Worm (Caenorhabditis elegans): Measurements from ENCODE around the gene prp-40.

The prp-40 gene

DNA sequence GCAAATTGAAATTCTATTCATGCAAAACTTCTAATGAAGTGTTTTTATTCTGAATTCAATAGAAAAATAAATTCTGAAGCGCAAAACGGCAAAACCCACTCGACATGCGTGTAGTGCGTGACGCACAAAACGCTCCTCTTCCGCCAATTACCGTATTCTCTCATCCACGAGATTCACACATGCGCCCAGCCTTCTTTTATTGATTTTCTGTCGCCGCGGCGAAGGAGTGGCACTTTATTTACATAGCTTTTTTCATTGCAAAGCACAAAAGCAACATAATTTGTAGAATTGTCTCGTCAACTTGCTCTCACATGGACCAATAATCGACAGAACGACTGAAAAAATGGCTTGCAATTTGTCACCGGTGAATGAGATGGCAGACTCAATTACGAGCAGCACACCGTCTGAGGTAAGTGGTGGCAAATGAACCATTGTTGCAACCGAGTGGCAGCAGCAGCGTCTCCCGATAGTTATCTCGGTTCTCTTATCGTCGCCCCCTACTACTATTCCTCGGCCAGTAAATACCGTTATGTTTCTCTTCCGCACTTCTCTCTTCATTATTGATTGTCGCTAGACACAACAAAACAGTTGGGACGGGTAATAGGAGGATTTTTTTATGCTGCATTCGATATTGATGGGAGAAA, 24.3 kb downstream of the prp-40 start, which contains the start of gene unc-16 (continued):
- TF ChIP-seq hmg-1.1 (GFP tag; IDR thresholded peaks at IDR 0.05) (peak; percentile 93), tag-97 (GFP tag; IDR thresholded peaks at IDR 0.05) (no peak), nhr-41 (GFP tag; IDR thresholded peaks at IDR 0.05) (no peak), zfp-3 (GFP tag; conservative IDR thresholded peaks at IDR 0.05) (no peak), mes-2 (tag; optimal IDR thresholded peaks at IDR 0.05; ENCODE audit: poor library complexity, severe bottlenecking) (peak; percentile 81), nhr-6 (tag; optimal IDR thresholded peaks at IDR 0.05) (peak; percentile 70), madf-9 (GFP tag; conservative IDR thresholded peaks at IDR 0.05) (0 out of 2 replicates have a peak, but pooled peaks have one; percentile 21), ceh-32 (tag; optimal IDR thresholded peaks at IDR 0.05; ENCODE audit: poor library complexity) (no peak), lin-39 (tag; optimal IDR thresholded peaks at IDR 0.05) (no peak), nhr-25 (tag; optimal IDR thresholded peaks at IDR 0.05; ENCODE audit: borderline replicate concordance, insufficient read depth) (peak; percentile 75)

DNA sequence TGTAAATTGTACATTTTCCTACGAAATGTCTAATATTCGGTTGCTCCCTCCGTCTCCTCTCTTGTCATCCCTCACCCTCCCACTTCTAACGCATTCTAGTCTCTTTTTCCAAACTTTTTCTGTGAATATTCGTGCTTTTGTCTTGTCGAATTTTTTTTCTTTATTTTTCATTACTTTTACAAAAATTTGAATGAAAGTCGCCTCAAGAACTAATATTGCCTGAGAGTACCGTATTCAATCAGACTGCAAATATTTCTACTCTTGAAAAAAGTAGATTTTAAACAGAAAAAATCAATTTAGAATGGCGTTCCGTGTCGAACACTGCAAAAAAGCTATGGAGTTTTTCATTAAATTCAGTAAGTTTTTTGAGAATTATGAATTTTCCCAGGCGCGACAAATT, 34.4 kb downstream of the prp-40 start, which contains the start of gene ZK1098.11:
TSS of gene ZK1098.11 (plus strand) at position 301 of the 400 bp plus-strand sequence.
- no peak for TF ChIP-seq attf-4 (tag; optimal IDR thresholded peaks at IDR 0.05)
- TF ChIP-seq dmd-8 (GFP tag; IDR thresholded peaks at IDR 0.05) = no peak
- TF ChIP-seq jun-1 (tag; optimal IDR thresholded peaks at IDR 0.05) = no peak
- TF ChIP-seq daf-12 (tag; optimal IDR thresholded peaks at IDR 0.05) = no peak
- no peak for TF ChIP-seq mes-2 (tag; optimal IDR thresholded peaks at IDR 0.05; ENCODE audit: poor library complexity, severe bottlenecking)
- no peak for TF ChIP-seq tag-97 (GFP tag; IDR thresholded peaks at IDR 0.05)
- TF ChIP-seq zfp-2 (tag; optimal IDR thresholded peaks at IDR 0.05) = no peak
- no peak for TF ChIP-seq unc-62 (GFP tag; optimal IDR thresholded peaks at IDR 0.05 in 1 of 2)
- no peak for TF ChIP-seq unc-62 (tag; optimal IDR thresholded peaks at IDR 0.05)
- no peak for TF ChIP-seq F26F4.8 (GFP tag; conservative IDR thresholded peaks at IDR 0.05)
- TF ChIP-seq egl-43 (GFP tag; IDR thresholded peaks at IDR 0.05) = no peak
- no peak for TF ChIP-seq R02D3.7 (tag; optimal IDR thresholded peaks at IDR 0.05)
- TF ChIP-seq lim-7 (GFP tag; IDR thresholded peaks at IDR 0.05) = no peak
- no peak for TF ChIP-seq nhr-42 (GFP tag; IDR thresholded peaks at IDR 0.05)
- no peak for TF ChIP-seq hmg-1.1 (GFP tag; IDR thresholded peaks at IDR 0.05)
- TF ChIP-seq D1046.2 (GFP tag; IDR thresholded peaks at IDR 0.05) = no peak

DNA sequence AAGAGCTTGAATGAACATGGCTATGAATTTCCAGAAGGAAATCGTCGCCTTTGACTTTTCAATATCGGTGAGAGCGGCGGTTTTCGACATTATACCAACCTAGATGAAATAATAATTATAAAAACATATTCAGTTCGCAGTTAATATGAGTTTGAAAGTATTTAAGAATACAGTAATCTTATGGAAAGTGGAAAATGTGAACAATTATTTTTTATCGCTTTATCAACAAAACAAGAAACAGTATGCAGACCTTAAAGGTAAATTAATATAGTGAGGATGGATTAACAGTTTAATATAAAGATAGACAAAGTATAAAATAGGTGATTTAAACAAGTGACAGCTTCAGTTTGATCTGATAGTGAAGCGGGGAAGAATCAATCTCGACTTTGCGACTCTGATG, 36.6 kb downstream of the prp-40 start, which contains the start of gene C48B4.6:
TSS of gene C48B4.6 (minus strand) at position 101 of the 400 bp plus-strand sequence.
- TF ChIP-seq ama-1 (optimal IDR thresholded peaks at IDR 0.05) (no peak), madf-5 (GFP tag; IDR thresholded peaks at IDR 0.05) (no peak), snpc-4 (tag; optimal IDR thresholded peaks at IDR 0.05) (no peak), nhr-6 (tag; optimal IDR thresholded peaks at IDR 0.05) (no peak), nhr-102 (tag; optimal IDR thresholded peaks at IDR 0.05) (no peak), saeg-2 (GFP tag; IDR thresholded peaks at IDR 0.05) (no peak), nhr-77 (tag; optimal IDR thresholded peaks at IDR 0.05) (no peak), ceh-82 (tag; optimal IDR thresholded peaks at IDR 0.05) (no peak), vab-7 (GFP tag; IDR thresholded peaks at IDR 0.05) (no peak), Y48G9A.11 (GFP tag; IDR thresholded peaks at IDR 0.05) (no peak)

DNA sequence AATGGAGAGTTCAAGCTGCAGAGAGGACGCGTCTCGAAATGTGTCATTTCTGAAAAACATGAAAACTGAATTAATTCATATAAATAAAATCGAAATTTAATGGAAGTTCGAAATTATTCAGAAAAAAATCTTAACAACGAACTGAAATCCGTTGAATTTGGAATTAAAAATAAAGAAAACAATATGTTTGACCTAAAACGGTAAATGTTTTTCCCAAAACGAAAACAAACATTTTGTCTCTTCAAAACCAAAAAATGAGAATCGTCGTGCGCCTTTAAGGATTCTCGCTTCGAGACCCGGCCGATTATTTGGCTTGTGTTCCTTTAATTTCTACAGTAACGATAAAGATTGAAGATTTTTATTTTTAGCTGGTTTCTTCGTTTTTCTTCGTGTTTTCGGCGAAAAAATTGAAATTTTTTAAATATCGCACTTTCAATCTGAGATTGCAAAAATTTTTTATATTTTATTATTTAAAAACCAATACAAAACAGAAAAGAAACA, 37.6 kb downstream of the prp-40 start, which contains the start of gene C48B4.7:
TSS of gene C48B4.7 (minus strand) at position 51 of the 501 bp plus-strand sequence.
- TF ChIP-seq lin-29 (GFP tag; IDR thresholded peaks at IDR 0.05) (no peak), unc-39 (tag; optimal IDR thresholded peaks at IDR 0.05) (no peak), zfp-2 (tag; optimal IDR thresholded peaks at IDR 0.05) (no peak), F10B5.3 (tag; optimal IDR thresholded peaks at IDR 0.05) (no peak), madf-9 (GFP tag; conservative IDR thresholded peaks at IDR 0.05) (no peak), lin-38 (GFP tag; IDR thresholded peaks at IDR 0.05) (0 out of 2 replicates have a peak, but pooled peaks have one; percentile 24)
